Worm (Caenorhabditis elegans) whole organism, young adult: ENCODE results near the gene Y56A3A.16.

Experiments
- D2030.7 ChIP-seq: fragments of 200-800 bp; sonication (Bioruptor generic); IDR thresholded peaks from 2 replicates; pipeline ENCODE4 v1.3.6; 2022; ENCODE audit warnings: missing genetic modification reagents, missing genetic modification characterization, missing compliant biosample characterization
- F10E7.11 ChIP-seq: sonication (generic microtip); optimal IDR thresholded peaks from 2 replicates; lab custom pipeline; 2017; ENCODE audit warnings: mild to moderate bottlenecking, missing genetic modification characterization, moderate library complexity, missing compliant biosample characterization
- K11D2.4 ChIP-seq: fragments of 200-800 bp; sonication (Bioruptor generic); IDR thresholded peaks from 2 replicates; pipeline ENCODE4 v1.3.6; 2022; ENCODE audit warnings: missing genetic modification reagents, missing genetic modification characterization, missing compliant biosample characterization
- Y79H2A.3 ChIP-seq: fragments of 200-800 bp; sonication (Bioruptor generic); conservative IDR thresholded peaks from 2 replicates; pipeline ENCODE4 v1.3.6; 2022; ENCODE audit warnings: missing genetic modification reagents, missing genetic modification characterization, missing compliant biosample characterization
- Y95B8A.8 ChIP-seq: fragments of 200-800 bp; sonication (Bioruptor generic); IDR thresholded peaks from 2 replicates; pipeline ENCODE4 v1.3.6; 2022; ENCODE audit warnings: missing genetic modification reagents, missing genetic modification characterization, missing compliant biosample characterization
- ama-1 ChIP-seq, 3 experiments: fragments of 150-350 bp in 1 of 3; sonication (generic microtip) in 2 of 3; optimal IDR thresholded peaks; 2 replicates each; lab custom pipeline; 2014 to 2018; ENCODE audit warnings: missing biosample characterization in 2 of 3, missing genetic modification characterization in 2 of 3, missing genetic modification reagents in 2 of 3
- ccch-3 ChIP-seq: fragments of 200-800 bp; sonication (Bioruptor generic); optimal IDR thresholded peaks from 2 replicates; lab custom pipeline; 2018; ENCODE audit warnings: mild to moderate bottlenecking, missing genetic modification characterization, missing compliant biosample characterization
- ceh-100 ChIP-seq: fragments of 200-800 bp; sonication (Bioruptor generic); IDR thresholded peaks from 2 replicates; pipeline ENCODE4 v1.3.6; 2022; ENCODE audit warnings: missing genetic modification reagents, missing genetic modification characterization, missing compliant biosample characterization
- egrh-3 ChIP-seq: fragments of 200-800 bp; sonication (Bioruptor generic); IDR thresholded peaks from 2 replicates; pipeline ENCODE4 v1.3.6; 2022; ENCODE audit warnings: missing genetic modification reagents, missing genetic modification characterization, missing compliant biosample characterization
- fkh-3 ChIP-seq: sonication (generic microtip); optimal IDR thresholded peaks from 2 replicates; lab custom pipeline; 2016; ENCODE audit warnings: mild to moderate bottlenecking, missing genetic modification characterization, missing compliant biosample characterization
- gei-17 ChIP-seq: fragments of 200-800 bp; sonication (Bioruptor generic); optimal IDR thresholded peaks from 2 replicates; lab custom pipeline; 2018; ENCODE audit warnings: mild to moderate bottlenecking, missing genetic modification characterization, missing compliant biosample characterization
- him-1 ChIP-seq: sonication (generic microtip); optimal IDR thresholded peaks from 2 replicates; lab custom pipeline; 2016; ENCODE audit warnings: missing genotype, missing genetic modification reagents, missing genetic modification characterization, missing compliant biosample characterization
- hmg-1.2 ChIP-seq: fragments of 200-800 bp; sonication (Bioruptor generic); IDR thresholded peaks from 2 replicates; pipeline ENCODE4 v1.3.6; 2022; ENCODE audit warnings: missing genetic modification reagents, missing genetic modification characterization, missing compliant biosample characterization
- hsf-1 ChIP-seq: fragments of 200-800 bp; sonication (Bioruptor generic); IDR thresholded peaks from 2 replicates; pipeline ENCODE4 v1.3.6; 2022; ENCODE audit warnings: missing genetic modification reagents, missing genetic modification characterization, missing compliant biosample characterization
- lin-40 ChIP-seq: sonication (generic microtip); optimal IDR thresholded peaks from 2 replicates; lab custom pipeline; 2016; ENCODE audit warnings: missing genetic modification characterization, mild to moderate bottlenecking, missing compliant biosample characterization, missing genotype, missing genetic modification reagents
- lsy-27 ChIP-seq: sonication (generic microtip); optimal IDR thresholded peaks from 2 replicates; lab custom pipeline; 2017; ENCODE audit warnings: missing genetic modification characterization, mild to moderate bottlenecking, missing compliant biosample characterization, antibody characterized with exemption, missing genotype, borderline replicate concordance; ENCODE audit not compliant: insufficient read depth
- madf-10 ChIP-seq: sonication (generic microtip); optimal IDR thresholded peaks from 2 replicates; lab custom pipeline; 2016; ENCODE audit warnings: mild to moderate bottlenecking, missing genetic modification characterization, missing compliant biosample characterization
- nfyb-1 ChIP-seq: fragments of 200-800 bp; sonication (Bioruptor generic); IDR thresholded peaks from 2 replicates; pipeline ENCODE4 v1.3.6; 2022; ENCODE audit warnings: missing genetic modification reagents, missing genetic modification characterization, missing compliant biosample characterization
- pha-4 ChIP-seq: fragments of 150-350 bp; sonication (generic microtip); optimal IDR thresholded peaks from 2 replicates; lab custom pipeline; 2014; ENCODE audit warnings: missing biosample characterization, missing genetic modification reagents, missing genetic modification characterization
- rcor-1 ChIP-seq: fragments of 200-800 bp; sonication (Bioruptor generic); IDR thresholded peaks from 2 replicates; pipeline ENCODE4 v1.3.6; 2022; ENCODE audit warnings: missing genetic modification reagents, missing genetic modification characterization, missing compliant biosample characterization
- sdz-38 ChIP-seq: sonication (generic microtip); optimal IDR thresholded peaks from 2 replicates; lab custom pipeline; 2016; ENCODE audit warnings: missing genotype, missing genetic modification characterization, missing compliant biosample characterization
- snpc-1.3 ChIP-seq: sonication (generic microtip); optimal IDR thresholded peaks from 2 replicates; lab custom pipeline; 2017; ENCODE audit warnings: missing genetic modification characterization, mild to moderate bottlenecking, missing compliant biosample characterization, antibody characterized with exemption, moderate library complexity, missing genotype, missing genetic modification reagents; ENCODE audit not compliant: insufficient read depth
- snpc-4 ChIP-seq, 5 experiments: fragments of 150-350 bp in 1 of 5; sonication (generic microtip) in 4 of 5; optimal IDR thresholded peaks; 2 replicates each; lab custom pipeline; 2014 to 2018; ENCODE audit warnings: missing genetic modification characterization in 5 of 5, missing biosample characterization in 3 of 5, antibody characterized with exemption in 2 of 5, mild to moderate bottlenecking in 2 of 5, missing compliant biosample characterization in 2 of 5, missing genotype in 2 of 5, moderate library complexity in 2 of 5, missing genetic modification reagents in 1 of 5
- sptf-2 ChIP-seq: fragments of 200-800 bp; sonication (Bioruptor generic); optimal IDR thresholded peaks from 2 replicates; lab custom pipeline; 2018; ENCODE audit warnings: mild to moderate bottlenecking, missing genetic modification characterization, missing compliant biosample characterization
- tbp1 ChIP-seq: fragments of 200-800 bp; sonication (Bioruptor generic); optimal IDR thresholded peaks from 2 replicates; lab custom pipeline; 2018; ENCODE audit warnings: mild to moderate bottlenecking, missing genetic modification characterization, missing compliant biosample characterization
- unc-62 ChIP-seq: fragments of 150-350 bp; optimal IDR thresholded peaks from 2 replicates; lab custom pipeline; 2014; ENCODE audit warnings: missing biosample characterization, missing genetic modification reagents, missing genetic modification characterization
- ztf-28 ChIP-seq: fragments of 200-800 bp; sonication (Bioruptor generic); IDR thresholded peaks from 2 replicates; pipeline ENCODE4 v1.3.6; 2022; ENCODE audit warnings: missing genetic modification reagents, missing genetic modification characterization, missing compliant biosample characterization
- ztf-3 ChIP-seq: fragments of 200-800 bp; sonication (Bioruptor generic); optimal IDR thresholded peaks from 2 replicates; lab custom pipeline; 2018; ENCODE audit warnings: mild to moderate bottlenecking, missing genetic modification characterization, missing compliant biosample characterization

Y56A3A.16 gene

ce11 chrIII:11898169-11898568 is 16.0 kb downstream of the Y56A3A.16 start, which contains the start of gene tsen-2:
Gene tsen-2, minus strand, starts transcription at chrIII:11898269.
- TF ChIP-seq F10E7.11 (tag; lab: Kevin White, UChicago): no peak
- no peak for TF ChIP-seq sdz-38 (tag; lab: Kevin White, UChicago)
- no peak for TF ChIP-seq ceh-100 (GFP tag; lab: Robert Waterston, UW)
- no peak for TF ChIP-seq madf-10 (tag; lab: Kevin White, UChicago)
- TF ChIP-seq gei-17: no peak
- no peak for TF ChIP-seq snpc-4 (GFP tag; optimal IDR thresholded peaks at IDR 0.05; lab: Kevin White, UChicago)
- TF ChIP-seq snpc-4 (tag; optimal IDR thresholded peaks at IDR 0.05; lab: Kevin White, UChicago): no peak

- TF ChIP-seq hmg-1.2 (GFP tag; lab: Robert Waterston, UW): no peak
- TF ChIP-seq sptf-2: no peak
- no peak for TF ChIP-seq pha-4
- TF ChIP-seq, all 124 proteins: peak for 0
These were observed 17.5 kb downstream of the Y56A3A.16 start for ce11 chrIII:11896652-11897051.

- TF ChIP-seq Y79H2A.3 (GFP tag; lab: Robert Waterston, UW): no peak
- TF ChIP-seq fkh-3 (tag; lab: Kevin White, UChicago): no peak
- TF ChIP-seq lin-40 (tag; lab: Kevin White, UChicago): no peak
- TF ChIP-seq nfyb-1: peak; percentile 71; the same call in 1 of the 2 replicates
These were observed 18.6 kb downstream of the Y56A3A.16 start for ce11 chrIII:11895504-11895903.

- TF ChIP-seq rcor-1 (GFP tag; lab: Robert Waterston, UW) (no peak), ztf-3 (GFP tag; lab: Kevin White, UChicago) (no peak), D2030.7 (no peak), hsf-1 (GFP tag; lab: Robert Waterston, UW) (no peak), Y95B8A.8 (GFP tag; lab: Robert Waterston, UW) (no peak)
- TF ChIP-seq, all 124 proteins: peak for 0
These were observed 21.2 kb downstream of the Y56A3A.16 start, which contains the start of gene Y56A3A.41 for ce11 chrIII:11892939-11893338. Gene Y56A3A.41, minus strand, starts transcription at chrIII:11893039.

- TF ChIP-seq ccch-3 (GFP tag; lab: Kevin White, UChicago) (no peak), ztf-28 (GFP tag; lab: Robert Waterston, UW) (no peak), him-1 (tag; lab: Kevin White, UChicago) (no peak), snpc-1.3 (tag; lab: Kevin White, UChicago) (no peak), tbp1 (GFP tag; lab: Kevin White, UChicago) (no peak), unc-62 (no peak), lsy-27 (no peak), K11D2.4 (no peak), ama-1 (optimal IDR thresholded peaks at IDR 0.05; lab: Kevin White, UChicago) (no peak), ama-1 (GFP tag; optimal IDR thresholded peaks at IDR 0.05; lab: Kevin White, UChicago) (no peak)
These were observed 22.8 kb downstream of the Y56A3A.16 start, which contains the start of gene faah-5 for ce11 chrIII:11891335-11891734. Gene faah-5, minus strand, starts transcription at chrIII:11891435.

- peak; percentile 68; the same call in 1 of the 2 replicates for TF ChIP-seq egrh-3 (GFP tag; lab: Robert Waterston, UW)
- TF ChIP-seq, all 124 proteins: peak for 1; not testable (repeated sequence) for 123
These were observed 30.4 kb downstream of the Y56A3A.16 start, which contains the start of gene fbxb-22 for ce11 chrIII:11883694-11884093. Gene fbxb-22, minus strand, starts transcription at chrIII:11883754.
